Fruit fly (Drosophila melanogaster) whole organism, wandering third instar larva: Measurements from ENCODE around the gene CG5126.

Source experiments
- Abd-B ChIP-seq: fragments of >200 bp; optimal IDR thresholded peaks from 2 replicates; lab custom pipeline; 2017; ENCODE audit warnings: missing biosample characterization, missing genetic modification characterization
- CG32264 ChIP-seq: fragments of 200-800 bp; sonication (Bioruptor generic); optimal IDR thresholded peaks from 2 replicates; lab custom pipeline; 2016; ENCODE audit warnings: missing biosample characterization, missing genetic modification characterization
- CG9705 ChIP-seq: fragments of 200-800 bp; sonication (Bioruptor generic); optimal IDR thresholded peaks from 2 replicates; lab custom pipeline; 2018; ENCODE audit warnings: missing biosample characterization, mild to moderate bottlenecking, missing genetic modification characterization
- CrebA ChIP-seq: fragments of 200-800 bp; sonication (Bioruptor generic); optimal IDR thresholded peaks from 2 replicates; lab custom pipeline; 2016; ENCODE audit warnings: missing biosample characterization, mild to moderate bottlenecking, missing genetic modification characterization, borderline replicate concordance
- Dfd ChIP-seq: fragments of >200 bp; optimal IDR thresholded peaks from 2 replicates; lab custom pipeline; 2017; ENCODE audit warnings: missing biosample characterization, missing genetic modification characterization
- Dif ChIP-seq: fragments of 200-275, 200-300 bp; sonication (Bioruptor generic); optimal IDR thresholded peaks from 2 replicates; lab custom pipeline; 2018; ENCODE audit warnings: missing biosample characterization, missing genetic modification characterization; ENCODE audit not compliant: partially characterized antibody
- GATAd ChIP-seq: sonication (Bioruptor generic); optimal IDR thresholded peaks from 2 replicates; lab custom pipeline; 2016; ENCODE audit warnings: missing biosample characterization, missing genetic modification characterization
- HLH106 ChIP-seq: fragments of 200-800 bp; optimal IDR thresholded peaks from 3 replicates; lab custom pipeline; 2019; ENCODE audit warnings: missing biosample characterization, mild to moderate bottlenecking, missing genetic modification characterization, moderate library complexity
- Hnf4 ChIP-seq: fragments of 200-800 bp; sonication (Bioruptor generic); optimal IDR thresholded peaks from 2 replicates; lab custom pipeline; 2016; ENCODE audit warnings: missing biosample characterization, mild to moderate bottlenecking, missing genetic modification characterization
- Hr78 ChIP-seq: fragments of >200 bp; optimal IDR thresholded peaks from 2 replicates; lab custom pipeline; 2017; ENCODE audit warnings: missing biosample characterization, missing genetic modification characterization
- Hr83 ChIP-seq: fragments of 200-300 bp; sonication (Bioruptor generic); optimal IDR thresholded peaks from 2 replicates; lab custom pipeline; 2016; ENCODE audit warnings: missing biosample characterization, mild to moderate bottlenecking, missing genetic modification characterization, moderate library complexity; ENCODE audit not compliant: poor library complexity, severe bottlenecking
- Jra ChIP-seq: sonication (Bioruptor generic); optimal IDR thresholded peaks from 2 replicates; lab custom pipeline; 2016; ENCODE audit warnings: missing biosample characterization, missing genetic modification characterization
- Mio ChIP-seq: sonication (Bioruptor generic); optimal IDR thresholded peaks from 2 replicates; lab custom pipeline; 2016; ENCODE audit warnings: missing biosample characterization, missing genetic modification characterization
- Myc ChIP-seq: fragments of >200 bp; optimal IDR thresholded peaks from 2 replicates; lab custom pipeline; 2017
- N ChIP-seq: fragments of >200 bp; optimal IDR thresholded peaks from 2 replicates; lab custom pipeline; 2018; ENCODE audit warnings: missing biosample characterization, missing external identifiers, missing genetic modification characterization
- OdsH ChIP-seq: fragments of 200-800 bp; sonication (Bioruptor generic); optimal IDR thresholded peaks from 2 replicates; lab custom pipeline; 2016; ENCODE audit warnings: missing biosample characterization, mild to moderate bottlenecking, missing genetic modification characterization
- Rel ChIP-seq, 2 experiments: fragments of 200-800 bp; sonication (Bioruptor generic) in 1 of 2; optimal IDR thresholded peaks; 2 replicates in 1 of 2; 3 replicates in 1 of 2; lab custom pipeline; 2016 to 2019; ENCODE audit warnings: mild to moderate bottlenecking in 2 of 2, missing biosample characterization in 2 of 2, missing genetic modification characterization in 2 of 2, moderate library complexity in 1 of 2
- Sp1 ChIP-seq: fragments of 200-800 bp; sonication (Bioruptor generic); optimal IDR thresholded peaks from 3 replicates; lab custom pipeline; 2019; ENCODE audit warnings: missing biosample characterization, mild to moderate bottlenecking, missing genetic modification characterization, moderate library complexity
- Vsx2 ChIP-seq: fragments of 200-300, 225-300 bp; sonication (Bioruptor generic); optimal IDR thresholded peaks from 2 replicates; lab custom pipeline; 2018; ENCODE audit warnings: missing biosample characterization, missing genetic modification characterization; ENCODE audit not compliant: partially characterized antibody
- br ChIP-seq: fragments of 200-800 bp; sonication (Bioruptor generic); optimal IDR thresholded peaks from 2 replicates; lab custom pipeline; 2016; ENCODE audit warnings: missing biosample characterization, missing genetic modification characterization
- brk ChIP-seq: fragments of 200-800 bp; sonication (Bioruptor generic); optimal IDR thresholded peaks from 2 replicates; lab custom pipeline; 2016; ENCODE audit warnings: missing biosample characterization, mild to moderate bottlenecking, missing genetic modification characterization
- dl ChIP-seq, 2 experiments: fragments of 175-275, 200-275 bp in 1 of 2; fragments of 200-275 bp in 1 of 2; sonication (Bioruptor generic); optimal IDR thresholded peaks; lab custom pipeline; 2018; ENCODE audit warnings: mild to moderate bottlenecking in 2 of 2, missing biosample characterization in 2 of 2, missing genetic modification characterization in 2 of 2, moderate library complexity in 2 of 2; ENCODE audit not compliant: partially characterized antibody in 2 of 2, insufficient read depth in 1 of 2
- dmrt93B ChIP-seq: fragments of 200-800 bp; sonication (Bioruptor generic); optimal IDR thresholded peaks from 2 replicates; lab custom pipeline; 2018; ENCODE audit warnings: missing biosample characterization, mild to moderate bottlenecking, missing genetic modification characterization
- dsf ChIP-seq: sonication (Bioruptor generic); optimal IDR thresholded peaks from 2 replicates; lab custom pipeline; 2016; ENCODE audit warnings: missing biosample characterization, missing genetic modification characterization, borderline replicate concordance
- ey ChIP-seq: fragments of 200-800 bp; sonication (Bioruptor generic); optimal IDR thresholded peaks from 2 replicates; lab custom pipeline; 2016; ENCODE audit warnings: missing biosample characterization, missing genetic modification characterization
- foxo ChIP-seq, 2 experiments: fragments of 200-800 bp; sonication (Bioruptor generic); optimal IDR thresholded peaks; 2 replicates in 1 of 2; 3 replicates in 1 of 2; lab custom pipeline; 2016 to 2017; ENCODE audit warnings: missing biosample characterization in 2 of 2, missing genetic modification characterization in 2 of 2
- fru ChIP-seq: fragments of 200-800 bp; sonication (Bioruptor generic); optimal IDR thresholded peaks from 3 replicates; lab custom pipeline; 2016; ENCODE audit warnings: missing biosample characterization, mild to moderate bottlenecking, missing genetic modification characterization
- h ChIP-seq: fragments of 200-800 bp; sonication (Bioruptor generic); optimal IDR thresholded peaks from 3 replicates; lab custom pipeline; 2016; ENCODE audit warnings: missing biosample characterization, mild to moderate bottlenecking, missing genetic modification characterization
- jim ChIP-seq: fragments of 175-275, 200-325 bp; sonication (Bioruptor generic); optimal IDR thresholded peaks from 2 replicates; lab custom pipeline; 2016; ENCODE audit warnings: missing biosample characterization, mild to moderate bottlenecking, missing genetic modification characterization
- lola ChIP-seq: fragments of >200 bp; optimal IDR thresholded peaks from 2 replicates; lab custom pipeline; 2017; ENCODE audit warnings: missing biosample characterization, missing genetic modification characterization
- pan ChIP-seq: fragments of >200 bp; optimal IDR thresholded peaks from 2 replicates; lab custom pipeline; 2017
- psq ChIP-seq: fragments of 200-800 bp; sonication (Bioruptor generic); optimal IDR thresholded peaks from 3 replicates; lab custom pipeline; 2017; ENCODE audit warnings: missing biosample characterization, mild to moderate bottlenecking, missing genetic modification characterization, moderate library complexity
- rgr ChIP-seq: fragments of 200-800 bp; sonication (Bioruptor generic); optimal IDR thresholded peaks from 3 replicates; lab custom pipeline; 2016; ENCODE audit warnings: missing biosample characterization, mild to moderate bottlenecking, missing genetic modification characterization
- sage ChIP-seq: fragments of 200-800 bp; sonication (Bioruptor generic); optimal IDR thresholded peaks from 2 replicates; lab custom pipeline; 2016; ENCODE audit warnings: missing biosample characterization, mild to moderate bottlenecking, missing genetic modification characterization
- sv ChIP-seq: fragments of 200-800 bp; sonication (Bioruptor generic); optimal IDR thresholded peaks from 3 replicates; lab custom pipeline; 2016; ENCODE audit warnings: missing biosample characterization, missing genetic modification characterization
- tai ChIP-seq: sonication (Bioruptor generic); optimal IDR thresholded peaks from 2 replicates; lab custom pipeline; 2016; ENCODE audit warnings: missing biosample characterization, missing genetic modification characterization
- usp ChIP-seq: fragments of >200 bp; optimal IDR thresholded peaks from 2 replicates; lab custom pipeline; 2017; ENCODE audit warnings: missing biosample characterization, missing genetic modification characterization
- woc ChIP-seq: sonication (Bioruptor generic); optimal IDR thresholded peaks from 2 replicates; lab custom pipeline; 2016; ENCODE audit warnings: missing biosample characterization, mild to moderate bottlenecking, missing genetic modification characterization

Gene CG5126

DNA sequence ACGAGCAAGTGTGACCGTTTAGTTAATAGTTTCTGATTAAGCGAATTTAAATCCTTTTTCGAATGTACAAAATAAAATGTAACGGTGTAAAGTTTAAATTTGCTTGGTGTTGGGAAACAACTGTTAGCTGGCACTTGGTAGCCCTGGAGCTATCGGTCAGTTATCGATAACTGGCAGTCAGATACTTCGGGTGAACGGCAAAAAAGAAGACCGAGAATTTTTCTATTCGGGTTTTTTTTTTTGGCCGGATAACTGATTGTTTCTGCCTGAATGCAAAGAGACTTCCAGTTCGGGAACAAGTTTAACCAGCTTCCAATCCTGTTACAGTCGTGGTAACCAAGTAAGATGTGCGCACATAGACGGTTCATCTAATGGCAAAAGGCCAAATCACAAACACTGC lies 6.3 kb downstream of the CG5126 start, which contains the start of gene CG4896:
CG4896 (plus strand) TSS at position 169 of the 400 bp plus-strand sequence.
- no peak for TF ChIP-seq usp (GFP tag; lab: Kevin White, UChicago)
- peak; percentile 36 for TF ChIP-seq Hr83
- TF ChIP-seq jim (GFP tag; lab: Kevin White, UChicago) = no peak
- TF ChIP-seq lola (GFP tag; lab: Kevin White, UChicago) = no peak
- TF ChIP-seq Rel (GFP tag; optimal IDR thresholded peaks at IDR 0.05; lab: Kevin White, UChicago) = no peak
- peak; percentile 86 for TF ChIP-seq Rel (tag; optimal IDR thresholded peaks at IDR 0.05; lab: Kevin White, UChicago)
- no peak for TF ChIP-seq Mio (GFP tag; lab: Kevin White, UChicago)
- no peak for TF ChIP-seq psq (GFP tag; lab: Kevin White, UChicago)

DNA sequence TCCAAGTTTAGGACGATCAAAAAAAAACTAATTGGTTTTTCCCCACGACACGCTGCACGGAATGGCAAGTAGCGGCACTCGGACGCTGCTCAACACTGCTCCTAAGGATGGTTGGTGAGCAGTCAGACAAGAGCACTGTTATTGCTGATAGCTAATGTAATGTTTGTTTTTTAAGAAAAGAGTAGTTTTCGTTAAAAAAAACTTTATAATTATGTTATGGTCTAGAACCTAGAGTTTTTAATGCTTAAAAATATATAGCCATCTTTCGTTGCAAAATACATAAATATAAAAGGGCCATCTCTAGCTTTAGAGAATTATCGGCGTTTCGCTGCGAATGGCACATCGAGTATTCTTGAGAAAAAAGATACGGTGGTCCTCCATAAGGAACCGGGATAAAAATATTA lies 11.1 kb downstream of the CG5126 start, which contains the start of the genes Charon and CG4887:
Charon (minus strand) TSS at position 102 of the 404 bp plus-strand sequence.
CG4887 (plus strand) TSS at position 306 of the 404 bp plus-strand sequence.
- TF ChIP-seq rgr = peak; percentile 90
- TF ChIP-seq Dfd = no peak
- peak; percentile 85 for TF ChIP-seq sv (GFP tag; lab: Kevin White, UChicago)
- peak; percentile 73 for TF ChIP-seq Myc
- TF ChIP-seq Abd-B (GFP tag; lab: Kevin White, UChicago) = no peak
- TF ChIP-seq Jra = no peak
- TF ChIP-seq HLH106 (tag; lab: Kevin White, UChicago) = peak; percentile 87
- no peak for TF ChIP-seq jim (GFP tag; lab: Kevin White, UChicago)
- no peak for TF ChIP-seq brk (GFP tag; lab: Kevin White, UChicago)
- TF ChIP-seq fru = no peak
- peak; percentile 88 for TF ChIP-seq GATAd
- TF ChIP-seq dmrt93B = no peak
- TF ChIP-seq OdsH (GFP tag; lab: Kevin White, UChicago) = peak; percentile 88
- TF ChIP-seq Rel (GFP tag; optimal IDR thresholded peaks at IDR 0.05; lab: Kevin White, UChicago) = no peak
- TF ChIP-seq Rel (tag; optimal IDR thresholded peaks at IDR 0.05; lab: Kevin White, UChicago) = peak; percentile 100
- TF ChIP-seq foxo (GFP tag; optimal IDR thresholded peaks at IDR 0.05; lab: Kevin White, UChicago) = peak; percentile 41 to 93
- peak; percentile 89 for TF ChIP-seq ey (GFP tag; lab: Kevin White, UChicago)
- TF ChIP-seq Sp1 (GFP tag; lab: Kevin White, UChicago) = peak; percentile 84
- no peak for TF ChIP-seq dl (GFP tag; optimal IDR thresholded peaks at IDR 0.05; lab: Kevin White, UChicago; ENCODE audit: insufficient read depth in 1 of 2, partially characterized antibody in 2 of 2)
- no peak for TF ChIP-seq tai (GFP tag; lab: Kevin White, UChicago)
- TF ChIP-seq Mio (GFP tag; lab: Kevin White, UChicago) = peak; percentile 48
- TF ChIP-seq Hr83 = peak; percentile 16
- no peak for TF ChIP-seq dsf (GFP tag; lab: Kevin White, UChicago)
- no peak for TF ChIP-seq Hnf4 (GFP tag; lab: Kevin White, UChicago)
- TF ChIP-seq psq (GFP tag; lab: Kevin White, UChicago) = peak; percentile 83
- TF ChIP-seq pan = no peak
- no peak for TF ChIP-seq usp (GFP tag; lab: Kevin White, UChicago)
- no peak for TF ChIP-seq CrebA (GFP tag; lab: Kevin White, UChicago)
- no peak for TF ChIP-seq N
- TF ChIP-seq woc = no peak
- peak; percentile 94 for TF ChIP-seq h
- no peak for TF ChIP-seq CG32264 (GFP tag; lab: Kevin White, UChicago)
- no peak for TF ChIP-seq Dif (GFP tag; lab: Kevin White, UChicago)
- TF ChIP-seq Hr78 = no peak
- TF ChIP-seq sage (GFP tag; lab: Kevin White, UChicago) = no peak
- TF ChIP-seq CG9705 (GFP tag; lab: Kevin White, UChicago) = peak; percentile 73
- TF ChIP-seq br = no peak
- TF ChIP-seq lola (GFP tag; lab: Kevin White, UChicago) = no peak
- TF ChIP-seq Vsx2 (GFP tag; lab: Kevin White, UChicago) = no peak
